Worm (Caenorhabditis elegans): ENCODE measurements around the gene argk-1.

DNA sequence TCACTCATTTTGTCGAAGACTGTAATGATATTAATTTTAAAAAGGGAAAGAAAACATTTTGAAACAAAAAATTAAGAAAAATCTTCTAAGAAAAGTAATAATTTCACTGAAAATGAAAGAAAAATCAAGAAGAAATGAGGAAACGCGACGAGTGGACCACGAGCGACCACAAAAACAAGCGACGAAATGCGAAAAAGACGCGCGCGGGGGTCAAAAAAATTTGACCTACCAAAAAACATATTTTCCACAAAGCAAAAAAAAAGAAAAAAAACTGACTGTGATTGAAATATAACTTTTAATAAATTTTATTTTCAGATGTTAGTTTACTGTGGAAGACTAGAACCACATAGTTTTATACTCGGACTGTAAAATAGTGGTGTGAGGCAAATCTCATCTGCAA is 44.8 kb upstream of the argk-1 start, which contains the start of gene F14H3.6:
- TF ChIP-seq mdl-1 (tag; optimal IDR thresholded peaks at IDR 0.05) (no peak), dpl-1 (GFP tag; optimal IDR thresholded peaks at IDR 0.05) (no peak), sox-4 (tag; optimal IDR thresholded peaks at IDR 0.05) (no peak), lir-3 (tag; optimal IDR thresholded peaks at IDR 0.05; ENCODE audit: poor library complexity) (no peak), mab-9 (GFP tag; IDR thresholded peaks at IDR 0.05) (no peak), nhr-12 (tag; optimal IDR thresholded peaks at IDR 0.05) (no peak), nhr-90 (tag; optimal IDR thresholded peaks at IDR 0.05; ENCODE audit: poor library complexity) (no peak), nhr-11 (tag; optimal IDR thresholded peaks at IDR 0.05) (no peak), sup-37 (GFP tag; optimal IDR thresholded peaks at IDR 0.05) (no peak), elt-2 (tag; optimal IDR thresholded peaks at IDR 0.05) (no peak)

Measured in whole organism, L1 larva.